Worm (Caenorhabditis elegans): ENCODE data around the gene lron-4.

The lron-4 gene

DNA sequence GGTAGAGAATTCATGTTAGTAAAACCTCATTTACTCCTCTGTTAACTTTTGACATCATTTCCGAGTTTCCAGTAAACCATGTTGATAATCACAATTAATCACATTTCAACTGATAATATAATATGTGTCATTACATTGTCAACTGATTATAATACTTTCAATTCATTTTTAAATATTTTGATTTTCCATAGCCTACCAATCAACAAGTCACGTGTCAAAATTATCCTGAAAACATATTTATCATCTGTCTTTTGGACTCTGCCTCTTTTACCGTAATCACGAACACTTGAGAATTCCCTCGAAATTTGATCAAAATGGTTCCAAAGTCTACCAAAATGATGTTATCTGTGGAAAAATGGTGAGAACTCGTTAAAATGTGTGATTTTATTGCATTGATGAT, 37.9 kb downstream of the lron-4 start:
- TF ChIP-seq lin-32 (GFP tag; optimal IDR thresholded peaks at IDR 0.05), result no peak
- TF ChIP-seq ces-1 (GFP tag; optimal IDR thresholded peaks at IDR 0.05), result no peak
- TF ChIP-seq elt-3 (tag; optimal IDR thresholded peaks at IDR 0.05), result no peak
- TF ChIP-seq ceh-83 (GFP tag; optimal IDR thresholded peaks at IDR 0.05), result no peak
- TF ChIP-seq nhr-2 (tag; optimal IDR thresholded peaks at IDR 0.05), result no peak
- TF ChIP-seq nhr-28 (tag; optimal IDR thresholded peaks at IDR 0.05), result no peak
- no peak for TF ChIP-seq elt-1 (tag; optimal IDR thresholded peaks at IDR 0.05; ENCODE audit: borderline replicate concordance, insufficient read depth)
- TF ChIP-seq cnd-1 (tag; optimal IDR thresholded peaks at IDR 0.05), result no peak
- no peak for TF ChIP-seq mab-5 (tag; optimal IDR thresholded peaks at IDR 0.05)
- no peak for TF ChIP-seq blmp-1 (tag; optimal IDR thresholded peaks at IDR 0.05)
- no peak for TF ChIP-seq flh-1 (GFP tag; optimal IDR thresholded peaks at IDR 0.05)
- no peak for TF ChIP-seq lsy-2 (tag; optimal IDR thresholded peaks at IDR 0.05)

DNA sequence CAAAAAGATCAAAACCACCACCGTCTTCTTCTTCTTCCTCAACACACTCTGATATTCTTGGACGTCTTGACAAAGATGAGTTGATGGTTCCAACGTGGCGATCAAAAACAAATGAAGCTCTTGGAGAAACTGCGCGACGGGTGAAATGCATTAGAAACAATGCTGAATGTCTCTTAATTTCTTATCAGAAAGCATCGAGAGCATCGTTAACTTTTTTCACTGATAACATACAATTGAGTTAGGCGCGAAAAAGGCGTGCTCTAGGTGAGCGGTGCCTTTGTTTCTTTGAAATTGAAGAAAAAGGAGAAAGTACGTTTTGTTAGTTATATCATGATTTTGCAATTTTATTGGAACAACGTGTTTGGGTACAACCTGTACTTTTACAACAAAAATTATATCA, 38.7 kb downstream of the lron-4 start, which contains the start of gene gpcp-2:
Gene gpcp-2 (minus strand): TSS at position 153 of the 400 bp plus-strand sequence.
- TF ChIP-seq elt-3 (tag; optimal IDR thresholded peaks at IDR 0.05) (no peak), ces-1 (GFP tag; optimal IDR thresholded peaks at IDR 0.05) (no peak), bed-3 (GFP tag; optimal IDR thresholded peaks at IDR 0.05) (no peak), ham-2 (GFP tag; optimal IDR thresholded peaks at IDR 0.05) (no peak), ztf-11 (tag; optimal IDR thresholded peaks at IDR 0.05) (no peak), elt-1 (tag; optimal IDR thresholded peaks at IDR 0.05; ENCODE audit: borderline replicate concordance, insufficient read depth) (no peak), mab-5 (tag; optimal IDR thresholded peaks at IDR 0.05) (no peak), lin-32 (GFP tag; optimal IDR thresholded peaks at IDR 0.05) (no peak), snpc-4 (tag; optimal IDR thresholded peaks at IDR 0.05) (no peak), unc-39 (tag; optimal IDR thresholded peaks at IDR 0.05) (no peak), lsy-2 (tag; optimal IDR thresholded peaks at IDR 0.05) (no peak), nhr-12 (tag; optimal IDR thresholded peaks at IDR 0.05) (no peak), zip-8 (tag; optimal IDR thresholded peaks at IDR 0.05) (no peak), sem-2 (GFP tag; optimal IDR thresholded peaks at IDR 0.05) (no peak), nhr-76 (tag; optimal IDR thresholded peaks at IDR 0.05) (no peak), M03D4.4 (tag; optimal IDR thresholded peaks at IDR 0.05) (no peak), nhr-2 (tag; optimal IDR thresholded peaks at IDR 0.05) (no peak), mep-1 (tag; optimal IDR thresholded peaks at IDR 0.05) (no peak), cnd-1 (tag; optimal IDR thresholded peaks at IDR 0.05) (no peak)

DNA sequence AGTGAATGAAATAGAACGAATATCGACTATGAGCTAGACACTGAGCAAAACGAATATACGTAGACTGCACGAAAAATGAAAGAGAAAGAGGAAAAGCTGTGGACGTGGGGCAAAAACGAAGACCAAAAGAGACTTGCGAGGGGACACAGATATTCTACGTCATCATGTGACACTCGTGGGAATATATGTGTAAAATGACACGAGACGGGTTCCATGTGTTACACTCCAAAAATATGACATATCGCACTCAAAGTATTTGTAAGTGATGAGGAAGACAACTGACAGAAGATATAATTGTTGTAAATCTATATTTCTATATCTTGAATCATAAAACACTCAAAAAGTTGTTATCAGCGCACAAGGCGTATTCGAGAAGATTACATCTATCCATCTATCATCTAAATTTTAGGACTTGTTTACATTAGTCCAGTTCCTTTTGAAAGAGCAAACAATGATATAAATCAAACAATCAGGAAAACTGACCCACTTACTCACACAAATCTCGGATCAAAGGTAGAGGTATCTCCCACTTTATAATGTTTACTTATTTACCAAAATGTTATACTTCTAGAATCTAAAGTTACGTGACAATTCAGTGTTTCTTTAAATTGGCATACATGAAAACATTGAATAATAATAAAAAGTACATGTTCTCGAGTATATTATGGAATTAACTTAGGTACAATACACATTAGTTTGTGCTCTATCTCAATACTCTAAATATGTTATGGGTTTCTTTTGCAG, 40.0 kb downstream of the lron-4 start:
- no peak for TF ChIP-seq ham-2 (GFP tag; optimal IDR thresholded peaks at IDR 0.05)
- TF ChIP-seq sem-2 (GFP tag; optimal IDR thresholded peaks at IDR 0.05), result no peak
- no peak for TF ChIP-seq snpc-4 (tag; optimal IDR thresholded peaks at IDR 0.05)
- TF ChIP-seq elt-1 (tag; optimal IDR thresholded peaks at IDR 0.05; ENCODE audit: borderline replicate concordance, insufficient read depth), result no peak
- TF ChIP-seq nhr-2 (tag; optimal IDR thresholded peaks at IDR 0.05), result no peak
- TF ChIP-seq unc-120 (tag; optimal IDR thresholded peaks at IDR 0.05; ENCODE audit: poor library complexity, severe bottlenecking), result peak; percentile 60
- TF ChIP-seq ces-1 (GFP tag; optimal IDR thresholded peaks at IDR 0.05), result peak; percentile 31
- no peak for TF ChIP-seq zip-8 (tag; optimal IDR thresholded peaks at IDR 0.05)
- TF ChIP-seq lsy-2 (tag; optimal IDR thresholded peaks at IDR 0.05), result no peak
- TF ChIP-seq unc-62 (GFP tag; optimal IDR thresholded peaks at IDR 0.05), result peak; percentile 84
- no peak for TF ChIP-seq elt-3 (tag; optimal IDR thresholded peaks at IDR 0.05)
- TF ChIP-seq M03D4.4 (tag; optimal IDR thresholded peaks at IDR 0.05), result no peak
- no peak for TF ChIP-seq pha-4 (tag; optimal IDR thresholded peaks at IDR 0.05)
- no peak for TF ChIP-seq lin-32 (GFP tag; optimal IDR thresholded peaks at IDR 0.05)
- no peak for TF ChIP-seq nhr-12 (tag; optimal IDR thresholded peaks at IDR 0.05)
- TF ChIP-seq mls-2 (tag; optimal IDR thresholded peaks at IDR 0.05), result no peak
- no peak for TF ChIP-seq flh-1 (GFP tag; optimal IDR thresholded peaks at IDR 0.05)
- no peak for TF ChIP-seq mep-1 (tag; optimal IDR thresholded peaks at IDR 0.05)
- TF ChIP-seq ceh-39 (tag; optimal IDR thresholded peaks at IDR 0.05), result no peak
- peak; percentile 50 for TF ChIP-seq hlh-1 (tag; optimal IDR thresholded peaks at IDR 0.05)
- no peak for TF ChIP-seq cnd-1 (tag; optimal IDR thresholded peaks at IDR 0.05)
- TF ChIP-seq lin-13 (tag; optimal IDR thresholded peaks at IDR 0.05), result no peak
- no peak for TF ChIP-seq tbx-8 (GFP tag; optimal IDR thresholded peaks at IDR 0.05)
- TF ChIP-seq drap-1 (GFP tag; optimal IDR thresholded peaks at IDR 0.05), result no peak
- no peak for TF ChIP-seq mab-5 (tag; optimal IDR thresholded peaks at IDR 0.05)
- no peak for TF ChIP-seq sptf-1 (tag; optimal IDR thresholded peaks at IDR 0.05)
- no peak for TF ChIP-seq nhr-28 (tag; optimal IDR thresholded peaks at IDR 0.05)
